Worm (Caenorhabditis elegans) whole organism, L4 larva: ENCODE data around the gene lin-9.

Experiments
- D1046.2 ChIP-seq: fragments of 200-800 bp; sonication (Bioruptor generic); IDR thresholded peaks from 2 replicates; pipeline ENCODE4 v1.3.6; 2022; ENCODE audit warnings: missing genetic modification characterization, missing compliant biosample characterization
- F37D6.2 ChIP-seq: sonication (generic microtip); optimal IDR thresholded peaks from 2 replicates; lab custom pipeline; 2016; ENCODE audit warnings: mild to moderate bottlenecking, missing genetic modification characterization, missing compliant biosample characterization
- F44E2.7 ChIP-seq: fragments of 200-800 bp; sonication (Bioruptor generic); IDR thresholded peaks from 2 replicates; pipeline ENCODE4 v2.1.2; 2022; ENCODE audit warnings: missing genetic modification characterization, missing compliant biosample characterization
- R02D3.7 ChIP-seq: fragments of 150-350 bp; sonication (generic microtip); optimal IDR thresholded peaks from 3 replicates; lab custom pipeline; 2014; ENCODE audit warnings: missing biosample characterization, missing genetic modification characterization
- T26A8.4 ChIP-seq: fragments of 200-800 bp; sonication (Bioruptor generic); IDR thresholded peaks from 2 replicates; pipeline ENCODE4 v1.3.6; 2022; ENCODE audit warnings: missing genetic modification characterization, missing compliant biosample characterization
- ZK546.5 ChIP-seq, 2 experiments: sonication (generic microtip); optimal IDR thresholded peaks; 2 replicates each; lab custom pipeline; 2017; ENCODE audit warnings: missing biosample characterization in 2 of 2, missing genetic modification characterization in 2 of 2
- aha-1 ChIP-seq: fragments of 150-350 bp; peaks from one replicate; lab custom pipeline; 2014; ENCODE audit warnings: missing biosample characterization, missing genetic modification characterization
- aly-2 ChIP-seq: sonication (generic microtip); optimal IDR thresholded peaks from 2 replicates; lab custom pipeline; 2018; ENCODE audit warnings: missing biosample characterization, missing genetic modification characterization
- ama-1 ChIP-seq: fragments of 150-350 bp; optimal IDR thresholded peaks from 2 replicates; lab custom pipeline; 2014; ENCODE audit warnings: inconsistent platforms, mixed read lengths
- ces-1 ChIP-seq: fragments of 150-350 bp; sonication (generic microtip); optimal IDR thresholded peaks from 4 replicates; lab custom pipeline; 2014; ENCODE audit warnings: missing biosample characterization, missing genetic modification reagents, missing genetic modification characterization
- dmd-6 ChIP-seq: fragments of 200-800 bp; sonication (Bioruptor generic); IDR thresholded peaks from 2 replicates; pipeline ENCODE4 v1.3.6; 2022; ENCODE audit warnings: missing genetic modification reagents, missing genetic modification characterization, missing compliant biosample characterization
- dpl-1 ChIP-seq: fragments of 150-350 bp; optimal IDR thresholded peaks from 2 replicates; lab custom pipeline; 2014; ENCODE audit warnings: missing biosample characterization, missing genetic modification reagents, missing genetic modification characterization
- dve-1 ChIP-seq: sonication (generic microtip); optimal IDR thresholded peaks from 2 replicates; lab custom pipeline; 2017; ENCODE audit warnings: antibody characterized with exemption, mild to moderate bottlenecking, missing genetic modification characterization, missing compliant biosample characterization; ENCODE audit not compliant: insufficient read depth
- egl-43 ChIP-seq: fragments of 200-800 bp; sonication (Bioruptor generic); IDR thresholded peaks from 2 replicates; pipeline ENCODE4 v1.3.6; 2022; ENCODE audit warnings: missing genetic modification reagents, missing genetic modification characterization, missing compliant biosample characterization
- gei-8 ChIP-seq: fragments of 200-800 bp; sonication (Bioruptor generic); optimal IDR thresholded peaks from 2 replicates; lab custom pipeline; 2018; ENCODE audit warnings: mild to moderate bottlenecking, missing genetic modification characterization, missing compliant biosample characterization
- hif-1 ChIP-seq, 2 experiments: sonication (generic microtip); optimal IDR thresholded peaks; 2 replicates each; lab custom pipeline; 2016 to 2017; ENCODE audit warnings: missing compliant biosample characterization in 2 of 2, missing genetic modification characterization in 2 of 2, missing genetic modification reagents in 2 of 2, missing genotype in 2 of 2, mild to moderate bottlenecking in 1 of 2
- hlh-11 ChIP-seq: fragments of 200-800 bp; sonication (Bioruptor generic); optimal IDR thresholded peaks from 2 replicates; lab custom pipeline; 2018; ENCODE audit warnings: mild to moderate bottlenecking, missing genetic modification characterization, missing compliant biosample characterization
- hlh-30 ChIP-seq: sonication (generic microtip); optimal IDR thresholded peaks from 2 replicates; lab custom pipeline; 2017; ENCODE audit warnings: antibody characterized with exemption, mild to moderate bottlenecking, missing genetic modification characterization, missing compliant biosample characterization; ENCODE audit not compliant: insufficient read depth
- lin-38 ChIP-seq: fragments of 200-800 bp; sonication (Bioruptor generic); IDR thresholded peaks from 2 replicates; pipeline ENCODE4 v1.3.6; 2022; ENCODE audit warnings: missing genetic modification reagents, missing genetic modification characterization, missing compliant biosample characterization
- lir-3 ChIP-seq: sonication (generic microtip); optimal IDR thresholded peaks from 2 replicates; lab custom pipeline; 2016; ENCODE audit warnings: mild to moderate bottlenecking, missing genetic modification characterization, missing compliant biosample characterization
- madf-5 ChIP-seq, 2 experiments: fragments of 200-800 bp; sonication (Bioruptor generic); IDR thresholded peaks; 2 replicates each; pipeline ENCODE4 v1.3.6; 2022; ENCODE audit warnings: missing compliant biosample characterization in 2 of 2, missing genetic modification characterization in 2 of 2
- madf-9 ChIP-seq: fragments of 200-800 bp; sonication (Bioruptor generic); conservative IDR thresholded peaks from 2 replicates; pipeline ENCODE4 v1.3.6; 2022; ENCODE audit warnings: missing genetic modification reagents, missing genetic modification characterization, missing compliant biosample characterization
- mdl-1 ChIP-seq, 2 experiments: fragments of 150-350 bp in 1 of 2; sonication (generic microtip) in 1 of 2; optimal IDR thresholded peaks; 2 replicates each; lab custom pipeline; 2014 to 2017; ENCODE audit warnings: missing biosample characterization in 2 of 2, missing genetic modification characterization in 2 of 2
- mdt-29 ChIP-seq: fragments of 200-800 bp; sonication (Bioruptor generic); IDR thresholded peaks from 2 replicates; pipeline ENCODE4 v1.3.6; 2022; ENCODE audit warnings: missing genetic modification reagents, missing genetic modification characterization, missing compliant biosample characterization
- mep-1 ChIP-seq: fragments of 150-350 bp; sonication (generic microtip); optimal IDR thresholded peaks from 3 replicates; lab custom pipeline; 2014; ENCODE audit warnings: missing biosample characterization, missing genetic modification characterization
- mxl-3 ChIP-seq: fragments of 200-800 bp; sonication (Bioruptor generic); optimal IDR thresholded peaks from 2 replicates; lab custom pipeline; 2018; ENCODE audit warnings: mild to moderate bottlenecking, missing genetic modification characterization, missing compliant biosample characterization
- nhr-102 ChIP-seq: sonication (generic microtip); optimal IDR thresholded peaks from 2 replicates; lab custom pipeline; 2016; ENCODE audit warnings: mild to moderate bottlenecking, missing genetic modification characterization, moderate library complexity, missing compliant biosample characterization
- nhr-25 ChIP-seq: sonication (generic microtip); optimal IDR thresholded peaks from 2 replicates; lab custom pipeline; 2017; ENCODE audit warnings: missing genetic modification characterization, mild to moderate bottlenecking, missing compliant biosample characterization, antibody characterized with exemption, moderate library complexity, borderline replicate concordance; ENCODE audit not compliant: insufficient read depth
- nhr-42 ChIP-seq: fragments of 200-800 bp; sonication (Bioruptor generic); IDR thresholded peaks from 2 replicates; pipeline ENCODE4 v1.3.6; 2022; ENCODE audit warnings: missing genetic modification characterization, missing compliant biosample characterization
- php-3 ChIP-seq: fragments of 200-800 bp; sonication (Bioruptor generic); IDR thresholded peaks from 2 replicates; pipeline ENCODE4 v1.3.6; 2022; ENCODE audit warnings: missing genetic modification reagents, missing genetic modification characterization, missing compliant biosample characterization
- set-16 ChIP-seq: fragments of 200-800 bp; sonication (Bioruptor generic); IDR thresholded peaks from 2 replicates; pipeline ENCODE4 v1.3.6; 2022; ENCODE audit warnings: missing genetic modification reagents, missing genetic modification characterization, missing compliant biosample characterization
- spr-1 ChIP-seq: sonication (generic microtip); optimal IDR thresholded peaks from 2 replicates; lab custom pipeline; 2016; ENCODE audit warnings: mild to moderate bottlenecking, missing genetic modification characterization, missing compliant biosample characterization
- spr-3 ChIP-seq: fragments of 200-800 bp; sonication (Bioruptor generic); optimal IDR thresholded peaks from 2 replicates; lab custom pipeline; 2018; ENCODE audit warnings: mild to moderate bottlenecking, missing genetic modification characterization, missing compliant biosample characterization
- tag-97 ChIP-seq: fragments of 200-800 bp; sonication (Bioruptor generic); IDR thresholded peaks from 2 replicates; pipeline ENCODE4 v1.3.6; 2022; ENCODE audit warnings: missing genetic modification characterization, missing compliant biosample characterization
- unc-130 ChIP-seq: sonication (generic microtip); optimal IDR thresholded peaks from 2 replicates; lab custom pipeline; 2016; ENCODE audit warnings: missing genetic modification reagents, missing genetic modification characterization, missing compliant biosample characterization
- unc-62 ChIP-seq, 3 experiments: fragments of 150-350 bp in 1 of 3; sonication (generic microtip); optimal IDR thresholded peaks in 2 of 3; peaks in 1 of 3; 1 replicate in 1 of 3; 2 replicates in 2 of 3; lab custom pipeline; 2014 to 2017; ENCODE audit warnings: missing biosample characterization in 3 of 3, missing genetic modification characterization in 3 of 3, missing genetic modification reagents in 3 of 3, missing genotype in 1 of 3
- zag-1 ChIP-seq: fragments of 150-350 bp; optimal IDR thresholded peaks from 2 replicates; lab custom pipeline; 2014; ENCODE audit warnings: missing biosample characterization, missing genetic modification characterization
- zfp-2 ChIP-seq: sonication (generic microtip); optimal IDR thresholded peaks from 2 replicates; lab custom pipeline; 2016; ENCODE audit warnings: mild to moderate bottlenecking, missing genetic modification characterization, missing compliant biosample characterization
- zip-2 ChIP-seq: fragments of 150-350 bp; optimal IDR thresholded peaks from 2 replicates; lab custom pipeline; 2014; ENCODE audit warnings: missing biosample characterization, missing genetic modification characterization
- ztf-11 ChIP-seq: fragments of 150-350 bp; optimal IDR thresholded peaks from 2 replicates; lab custom pipeline; 2014; ENCODE audit warnings: missing biosample characterization, missing genetic modification characterization
- ztf-7 ChIP-seq: fragments of 150-350 bp; optimal IDR thresholded peaks from 2 replicates; lab custom pipeline; 2014; ENCODE audit warnings: missing biosample characterization, missing genetic modification characterization

The lin-9 gene

DNA sequence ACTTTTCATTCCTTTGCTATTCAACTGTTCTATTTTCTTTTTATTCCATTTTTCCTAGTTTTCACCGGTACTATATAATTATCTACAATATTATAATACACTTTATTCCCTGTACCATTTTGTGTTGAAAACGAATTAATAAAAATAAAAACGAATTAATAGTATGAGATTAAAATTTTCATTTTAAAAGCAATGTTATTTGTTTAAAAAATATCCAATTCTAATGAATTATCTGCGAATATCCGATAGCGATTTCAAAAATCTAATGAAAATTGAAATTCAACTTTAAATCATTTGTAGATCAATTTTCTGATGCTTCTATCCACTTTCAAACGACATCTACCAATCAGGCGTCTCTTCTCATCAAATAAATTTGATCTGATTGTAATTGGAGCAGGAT, 9.5 kb upstream of the lin-9 start, which contains the start of gene trxr-2:
Gene trxr-2 (plus strand): TSS at position 301 of the 400 bp plus-strand sequence.
- TF ChIP-seq ztf-11 (no peak), T26A8.4 (GFP tag; lab: Robert Waterston, UW) (no peak), php-3 (GFP tag; lab: Robert Waterston, UW) (no peak), gei-8 (GFP tag; lab: Kevin White, UChicago) (no peak), unc-130 (no peak), mxl-3 (no peak), ztf-7 (tag; lab: Kevin White, UChicago) (no peak), dpl-1 (GFP tag; lab: Kevin White, UChicago) (no peak), madf-9 (no peak), set-16 (GFP tag; lab: Robert Waterston, UW) (no peak), mdl-1 (tag; optimal IDR thresholded peaks at IDR 0.05; lab: Kevin White, UChicago) (no peak), nhr-102 (tag; lab: Kevin White, UChicago) (no peak), aly-2 (tag; lab: Kevin White, UChicago) (no peak), F44E2.7 (GFP tag; lab: Robert Waterston, UW) (no peak)

DNA sequence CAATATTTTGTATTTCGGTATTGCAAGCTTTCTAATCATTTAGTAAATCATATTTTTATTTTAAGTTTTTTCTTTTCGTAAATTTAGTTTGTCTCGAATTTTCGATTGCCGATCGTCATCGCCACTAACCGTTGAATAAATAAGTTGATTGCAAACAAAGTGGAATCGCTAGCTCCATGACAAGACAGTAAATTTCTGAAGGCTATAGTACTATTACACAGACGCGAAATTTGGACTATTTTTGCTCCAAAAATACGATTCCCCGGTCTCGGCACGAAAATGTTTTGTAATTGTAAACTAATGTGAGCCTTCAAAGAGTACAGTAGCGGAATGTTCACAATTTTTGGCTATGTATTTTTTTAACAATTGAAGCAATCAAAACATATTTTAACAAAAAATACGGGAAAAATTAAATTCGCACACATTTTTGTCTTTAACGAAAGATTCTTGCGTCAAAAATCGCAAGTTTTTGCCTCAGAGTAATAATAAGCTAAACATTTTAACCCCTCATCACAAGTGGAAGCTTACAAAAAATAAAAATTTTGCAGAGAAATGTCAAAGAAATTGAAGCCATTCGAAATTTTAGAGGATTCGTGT, 7.8 kb upstream of the lin-9 start, which contains the start of gene tpk-1:
Gene tpk-1 (plus strand): TSS at position 547 of the 597 bp plus-strand sequence.
- peak; percentile 27; the same call in 1 of the 2 replicates for TF ChIP-seq T26A8.4 (GFP tag; lab: Robert Waterston, UW)
- TF ChIP-seq nhr-42 (GFP tag; lab: Robert Waterston, UW) = no peak
- TF ChIP-seq ama-1 = peak; percentile 68
- peak; percentile 19 for TF ChIP-seq mep-1 (tag; lab: Kevin White, UChicago)
- TF ChIP-seq mdt-29 (GFP tag; lab: Robert Waterston, UW) = 0 out of 2 replicates have a peak, but pooled peaks have one; percentile 9
- TF ChIP-seq spr-1 (tag; lab: Kevin White, UChicago) = no peak
- TF ChIP-seq, all 104 proteins: peak for 4

DNA sequence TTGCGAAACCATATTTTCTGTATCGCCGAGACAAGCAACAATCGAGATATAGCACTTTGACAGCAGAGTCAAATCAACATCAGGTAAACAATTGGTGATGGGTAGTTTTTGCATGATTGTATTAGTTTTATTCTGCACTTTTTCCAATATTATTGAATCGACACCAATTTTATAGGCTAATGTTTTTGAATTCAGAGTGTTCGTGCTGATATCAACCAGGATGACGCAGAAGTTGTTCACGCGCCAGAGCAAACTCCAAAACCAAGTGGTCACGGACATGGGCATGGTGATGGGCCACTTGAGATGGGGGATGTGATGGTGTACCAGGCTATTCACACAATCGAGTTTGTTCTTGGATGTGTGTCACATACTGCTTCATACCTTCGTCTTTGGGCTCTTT, 6.2 kb upstream of the lin-9 start:
- peak; percentile 95 for TF ChIP-seq aha-1 (tag; lab: Kevin White, UChicago)
- no peak for TF ChIP-seq ces-1 (GFP tag; lab: Kevin White, UChicago)
- TF ChIP-seq tag-97 = no peak
- no peak for TF ChIP-seq hlh-30 (tag; lab: Kevin White, UChicago)
- TF ChIP-seq F37D6.2 (tag; lab: Kevin White, UChicago) = no peak
- TF ChIP-seq madf-5 (GFP tag; IDR thresholded peaks at IDR 0.05; lab: Robert Waterston, UW) = no peak
- no peak for TF ChIP-seq hlh-11 (tag; lab: Kevin White, UChicago)
- TF ChIP-seq, all 104 proteins: peak for 1

DNA sequence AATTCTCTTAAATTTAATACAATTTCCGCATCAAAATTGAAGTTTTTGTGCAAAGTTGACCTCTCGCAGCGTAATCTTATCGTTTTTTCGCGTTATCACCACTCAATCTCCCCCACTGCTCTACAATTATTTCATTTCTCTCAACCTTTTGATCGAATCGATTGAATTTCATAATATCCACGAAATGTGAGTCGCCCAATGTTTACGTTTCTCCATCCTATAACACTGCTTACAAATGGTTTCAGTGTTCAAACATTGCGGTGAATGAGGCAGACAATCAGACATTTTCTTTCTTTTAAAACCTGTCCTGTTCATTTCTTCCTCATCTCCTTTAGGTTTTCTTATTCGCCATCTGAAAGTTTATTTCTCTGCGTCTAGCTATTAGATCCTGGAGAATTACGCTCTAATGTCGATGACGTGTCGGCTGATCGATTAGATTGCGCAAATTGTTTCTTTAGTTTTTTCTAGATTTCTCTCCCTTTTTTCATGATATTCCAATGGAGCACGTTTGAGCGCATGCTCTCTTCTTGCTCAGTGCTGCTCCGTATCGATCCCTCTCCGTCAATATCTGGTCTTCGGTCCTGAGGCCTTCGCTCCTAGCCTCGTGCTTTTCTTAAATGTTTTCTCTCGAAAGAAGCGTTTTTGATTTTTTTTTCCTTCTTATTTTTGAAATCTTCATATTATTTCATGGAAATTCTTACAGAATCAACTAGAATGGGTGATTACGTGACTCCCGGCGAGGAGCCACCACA, 1.2 kb upstream of the lin-9 start, which contains the start of gene unc-32:
Gene unc-32 (plus strand): TSS at position 702 of the 752 bp plus-strand sequence.
- no peak for TF ChIP-seq lir-3 (tag; lab: Kevin White, UChicago)
- TF ChIP-seq hlh-11 (tag; lab: Kevin White, UChicago) = peak; percentile 37
- TF ChIP-seq unc-62 (GFP tag; optimal IDR thresholded peaks at IDR 0.05 in 1 of 2; lab: Kevin White, UChicago) = peak in 1 of 2 experiments; percentile 56
- TF ChIP-seq unc-62 (tag; optimal IDR thresholded peaks at IDR 0.05; lab: Kevin White, UChicago) = no peak
- peak; percentile 36 for TF ChIP-seq lin-38 (GFP tag; lab: Robert Waterston, UW)
- no peak for TF ChIP-seq nhr-25 (tag; lab: Kevin White, UChicago)
- no peak for TF ChIP-seq zip-2 (tag; lab: Kevin White, UChicago)
- peak in 1 of 2 experiments; percentile 74 for TF ChIP-seq mdl-1 (tag; optimal IDR thresholded peaks at IDR 0.05; lab: Kevin White, UChicago)
- no peak for TF ChIP-seq zfp-2 (tag; lab: Kevin White, UChicago)
- TF ChIP-seq dve-1 (tag; lab: Kevin White, UChicago) = peak; percentile 41
- no peak for TF ChIP-seq egl-43
- TF ChIP-seq D1046.2 (GFP tag; lab: Robert Waterston, UW) = no peak
- peak; percentile 59 for TF ChIP-seq mep-1 (tag; lab: Kevin White, UChicago)
- TF ChIP-seq F37D6.2 (tag; lab: Kevin White, UChicago) = peak; percentile 1
- TF ChIP-seq R02D3.7 (tag; lab: Kevin White, UChicago) = no peak
- TF ChIP-seq aly-2 (tag; lab: Kevin White, UChicago) = no peak
- TF ChIP-seq mdt-29 (GFP tag; lab: Robert Waterston, UW) = no peak
- TF ChIP-seq madf-9 = no peak
- TF ChIP-seq hif-1 (tag; optimal IDR thresholded peaks at IDR 0.05; lab: Kevin White, UChicago) = peak in 1 of 2 experiments; percentile 47
- TF ChIP-seq ZK546.5 (tag; optimal IDR thresholded peaks at IDR 0.05; lab: Kevin White, UChicago) = no peak
- peak; percentile 19; the same call in 1 of the 2 replicates for TF ChIP-seq dmd-6 (GFP tag; lab: Robert Waterston, UW)
- no peak for TF ChIP-seq unc-130
- no peak for TF ChIP-seq zag-1 (tag; lab: Kevin White, UChicago)
- TF ChIP-seq spr-3 (GFP tag; lab: Kevin White, UChicago) = no peak
